Worm (Caenorhabditis elegans) whole organism, dauer: ENCODE data around the gene sri-21.
"Not testable (repeated sequence)": the region's sequence is repeated elsewhere in the genome, so short reads cannot be mapped to it uniquely, and the experiment has no call there.

Experiments
- unc-62 ChIP-seq: sonication (generic microtip); optimal IDR thresholded peaks from 2 replicates; lab custom pipeline; 2017; ENCODE audit warnings: missing biosample characterization, missing genetic modification reagents, missing genetic modification characterization

Gene sri-21

ce11 chrV:3549553-3549952 lies at the start of gene sri-21:
sri-21 (plus strand) TSS chrV:3549853.
- no peak for TF ChIP-seq unc-62 (GFP tag; lab: Kevin White, UChicago)

ce11 chrV:3502038-3502437 lies 47.6 kb upstream of the sri-21 start, which contains the start of the genes C07G3.8 and C07G3.10:
C07G3.8 (minus strand) TSS chrV:3502138.
C07G3.10 (plus strand) TSS chrV:3502307.
- TF ChIP-seq unc-62 (GFP tag; lab: Kevin White, UChicago): no peak

DNA sequence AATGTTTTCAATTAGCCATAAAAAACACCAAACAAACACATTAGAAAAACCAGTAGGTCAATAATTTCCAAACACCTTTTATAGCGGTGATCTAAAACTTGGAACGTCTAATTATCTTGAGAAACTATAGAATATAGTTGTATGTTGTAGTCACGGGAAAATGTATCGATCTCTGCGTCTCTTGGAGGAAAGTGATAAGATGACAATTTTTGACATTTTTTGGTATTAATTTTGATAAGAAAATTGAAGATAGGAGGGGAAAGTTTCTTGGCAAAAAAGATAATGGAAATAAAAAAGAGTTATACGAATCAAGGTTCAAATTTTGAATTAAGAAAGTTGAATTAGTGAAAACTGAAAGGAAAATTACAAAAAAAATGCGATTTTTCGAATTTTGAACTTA lies 43.9 kb upstream of the sri-21 start:
- no peak for TF ChIP-seq unc-62 (GFP tag; lab: Kevin White, UChicago)

ce11 chrV:3506252-3506651 lies 43.4 kb upstream of the sri-21 start, which contains the start of gene ugt-64:
ugt-64 (minus strand) TSS chrV:3506352.
- not testable (repeated sequence) for TF ChIP-seq unc-62 (GFP tag; lab: Kevin White, UChicago)

DNA sequence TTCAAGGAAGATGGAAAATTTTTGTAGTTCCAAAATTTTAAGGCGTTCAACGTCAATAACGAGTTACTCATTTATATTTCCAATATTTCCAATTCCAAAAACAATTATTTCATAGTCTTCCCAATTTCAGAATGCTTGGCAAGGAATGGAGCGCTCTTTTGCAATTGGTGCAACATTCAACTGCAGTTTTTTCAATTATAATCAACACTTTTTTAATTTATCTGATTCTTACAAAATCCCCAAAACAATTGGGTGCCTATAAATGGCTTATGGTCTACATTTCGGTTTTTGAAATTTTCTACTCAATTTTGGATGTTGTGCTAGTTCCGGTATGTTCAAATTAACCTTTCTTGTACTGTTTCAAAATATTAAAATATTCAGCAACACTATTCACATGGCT lies 42.0 kb upstream of the sri-21 start, which contains the start of gene str-225:
Gene str-225, plus strand, starts transcription at position 132 of the 400 bp plus-strand sequence.
- TF ChIP-seq unc-62 (GFP tag; lab: Kevin White, UChicago): no peak

DNA sequence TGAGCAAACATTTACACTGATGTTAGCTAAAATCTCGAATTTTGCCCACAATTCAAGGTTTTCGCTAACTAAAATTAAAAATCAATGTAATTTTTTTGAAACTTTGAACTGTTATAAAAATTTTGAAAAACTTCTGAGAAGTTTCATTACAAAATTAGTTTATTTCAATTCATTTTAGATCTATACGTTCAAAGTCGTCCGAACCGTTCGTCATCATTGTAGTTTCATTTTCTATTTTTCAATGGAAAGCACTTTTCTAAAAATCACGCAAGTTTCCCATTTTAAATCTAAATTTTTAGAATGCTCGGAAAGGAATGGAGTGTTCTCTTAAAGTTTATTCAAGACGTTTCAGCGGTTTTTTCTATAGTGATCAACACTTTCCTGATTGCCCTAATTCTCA lies 39.8 kb upstream of the sri-21 start, which contains the start of gene str-228:
Gene str-228, plus strand, starts transcription at position 301 of the 400 bp plus-strand sequence.
- TF ChIP-seq unc-62 (GFP tag; lab: Kevin White, UChicago): no peak

- no peak for TF ChIP-seq unc-62 (GFP tag; lab: Kevin White, UChicago)
Measured at ce11 chrV:3512381-3512780, 37.3 kb upstream of the sri-21 start, which contains the start of gene str-226. str-226 (plus strand) TSS chrV:3512681.

DNA sequence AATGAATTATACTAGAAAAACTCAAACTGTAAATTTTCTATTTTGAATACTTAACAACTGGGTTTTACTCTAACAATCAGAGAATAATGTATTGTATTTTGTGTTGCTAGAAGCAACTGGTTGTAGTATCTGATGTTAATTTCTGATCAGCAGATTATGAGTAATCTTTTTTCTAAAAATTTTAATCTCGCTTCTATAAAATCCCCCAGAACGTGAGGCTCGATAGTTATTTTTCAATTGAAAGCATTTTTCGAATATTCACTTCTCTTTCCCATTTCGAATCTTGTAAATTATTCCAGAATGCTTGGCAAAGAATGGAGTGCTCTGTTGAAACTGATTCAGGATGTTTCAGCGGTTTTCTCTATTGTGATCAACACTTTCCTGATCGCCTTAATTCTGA lies 31.8 kb upstream of the sri-21 start, which contains the start of gene str-227:
Gene str-227, plus strand, starts transcription at position 301 of the 400 bp plus-strand sequence.
- no peak for TF ChIP-seq unc-62 (GFP tag; lab: Kevin White, UChicago)

DNA sequence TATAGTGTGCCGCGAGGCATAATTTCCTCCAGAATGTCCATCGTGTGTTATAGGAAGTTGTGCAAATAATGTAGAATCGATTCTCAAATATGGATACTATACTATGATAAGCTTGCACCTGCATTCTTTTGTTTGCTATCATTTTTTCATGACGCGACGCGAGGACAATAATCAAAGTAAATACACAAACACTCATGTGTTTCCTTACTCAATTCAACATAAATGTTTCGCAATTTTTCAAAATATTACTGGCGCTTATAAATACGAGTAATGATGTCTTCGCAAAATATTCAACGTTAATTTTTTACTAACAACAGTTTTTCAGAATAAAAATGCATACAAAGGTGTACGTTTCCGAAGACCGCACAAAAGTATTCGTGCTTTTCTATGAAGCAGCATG lies 26.4 kb upstream of the sri-21 start, which contains the start of gene irg-1:
Gene irg-1, plus strand, starts transcription at position 326 of the 400 bp plus-strand sequence.
- no peak for TF ChIP-seq unc-62 (GFP tag; lab: Kevin White, UChicago)

- TF ChIP-seq unc-62 (GFP tag; lab: Kevin White, UChicago): no peak
Measured at ce11 chrV:3524970-3525369, 24.7 kb upstream of the sri-21 start, which contains the start of gene T24A6.7. T24A6.7 (plus strand) TSS chrV:3525270.

ce11 chrV:3526882-3527281 lies 22.8 kb upstream of the sri-21 start, which contains the start of gene str-260:
str-260 (plus strand) TSS chrV:3527182.
- TF ChIP-seq unc-62 (GFP tag; lab: Kevin White, UChicago): no peak

DNA sequence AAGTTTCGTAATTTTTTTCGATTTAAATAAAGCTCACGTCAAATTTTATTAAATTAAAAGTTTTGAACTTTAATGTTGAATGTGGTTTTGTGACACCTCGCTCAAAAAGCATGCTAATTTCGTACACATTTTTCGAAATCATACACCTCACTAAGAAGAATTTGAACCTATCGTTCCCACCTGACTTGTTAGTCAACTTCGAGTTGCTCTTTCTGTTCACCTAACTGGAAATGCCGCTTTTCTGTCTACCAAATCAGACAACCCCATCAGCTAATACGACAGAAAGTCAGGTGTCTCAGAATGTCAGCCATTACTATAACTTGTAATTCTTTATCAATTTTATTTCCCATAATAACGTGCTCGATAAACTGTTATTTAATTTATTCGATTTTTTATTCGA lies 19.2 kb upstream of the sri-21 start, which contains the start of gene srbc-66:
Gene srbc-66, plus strand, starts transcription at position 301 of the 400 bp plus-strand sequence.
- no peak for TF ChIP-seq unc-62 (GFP tag; lab: Kevin White, UChicago)

ce11 chrV:3535260-3535659 lies 14.4 kb upstream of the sri-21 start, which contains the start of gene nhr-221:
nhr-221 (minus strand) TSS chrV:3535360.
- no peak for TF ChIP-seq unc-62 (GFP tag; lab: Kevin White, UChicago)

ce11 chrV:3538307-3538706 lies 11.3 kb upstream of the sri-21 start, which contains the start of gene nhr-93:
nhr-93 (minus strand) TSS chrV:3538407.
- TF ChIP-seq unc-62 (GFP tag; lab: Kevin White, UChicago): no peak

- no peak for TF ChIP-seq unc-62 (GFP tag; lab: Kevin White, UChicago)
Measured at ce11 chrV:3541117-3541516, 8.5 kb upstream of the sri-21 start, which contains the start of gene srbc-67. srbc-67 (minus strand) TSS chrV:3541217.

DNA sequence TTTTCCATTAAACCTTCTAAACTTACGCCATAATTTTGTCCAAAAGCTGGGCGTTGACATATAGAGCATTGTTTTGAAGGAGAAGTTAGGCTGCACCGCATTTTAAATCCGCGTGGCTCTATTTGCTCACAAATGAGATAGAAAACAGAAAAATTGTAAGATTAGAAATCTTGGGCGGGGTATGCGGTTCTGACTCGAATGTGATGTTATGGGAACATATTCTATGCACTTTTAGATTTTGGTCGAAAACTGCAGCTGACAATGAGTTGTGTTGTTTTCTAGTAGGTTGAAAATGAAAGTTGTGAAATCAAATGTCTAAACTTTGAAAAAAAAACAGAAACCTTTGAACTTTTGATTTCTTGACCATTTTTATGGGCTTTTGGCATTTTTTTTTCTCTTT lies 6.3 kb upstream of the sri-21 start, which contains the start of gene nhr-222:
Gene nhr-222, minus strand, starts transcription at position 101 of the 400 bp plus-strand sequence.
- TF ChIP-seq unc-62 (GFP tag; lab: Kevin White, UChicago): no peak

DNA sequence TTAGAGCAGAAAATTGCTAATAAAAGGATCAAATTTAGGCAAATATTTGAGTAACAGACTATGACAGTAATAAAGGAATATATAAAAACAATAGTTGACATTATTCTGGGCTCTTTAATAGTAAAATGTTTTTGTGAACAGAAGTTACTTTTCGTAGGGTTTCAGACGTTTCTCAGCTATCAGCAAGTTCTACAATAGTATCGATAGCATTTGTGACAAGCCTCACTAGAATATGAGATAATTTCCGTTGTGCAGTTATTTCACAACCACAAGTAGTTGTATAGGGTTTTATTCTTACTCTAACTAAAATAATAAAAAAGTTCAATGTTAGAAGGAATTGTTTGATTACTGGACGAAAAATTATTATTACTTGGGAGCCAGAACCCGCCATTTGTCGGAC lies 3.1 kb upstream of the sri-21 start, which contains the start of gene srbc-68:
Gene srbc-68, minus strand, starts transcription at position 101 of the 400 bp plus-strand sequence.
- TF ChIP-seq unc-62 (GFP tag; lab: Kevin White, UChicago): no peak
